Worm (Caenorhabditis elegans) whole organism, early embryonic: Measurements from ENCODE around the gene F44E5.1.

Experiments used
- B0310.2 ChIP-seq: sonication (generic microtip); optimal IDR thresholded peaks from 2 replicates; lab custom pipeline; 2016; ENCODE audit warnings: mild to moderate bottlenecking, missing genetic modification characterization, missing compliant biosample characterization
- aly-1 ChIP-seq: sonication (generic microtip); optimal IDR thresholded peaks from 2 replicates; lab custom pipeline; 2016; ENCODE audit warnings: missing genetic modification characterization, missing compliant biosample characterization
- ama-1 ChIP-seq: fragments of 150-350 bp; optimal IDR thresholded peaks from 2 replicates; lab custom pipeline; 2014
- ceh-36 ChIP-seq: sonication (generic microtip); optimal IDR thresholded peaks from 2 replicates; lab custom pipeline; 2016; ENCODE audit warnings: missing genetic modification characterization, inconsistent platforms, missing compliant biosample characterization
- ets-7 ChIP-seq: sonication (generic microtip); optimal IDR thresholded peaks from 2 replicates; lab custom pipeline; 2016; ENCODE audit warnings: missing genotype, missing genetic modification characterization, missing compliant biosample characterization
- flt-1 ChIP-seq: fragments of 200-800 bp; sonication (Bioruptor generic); IDR thresholded peaks from 2 replicates; pipeline ENCODE4 v1.3.6; 2022; ENCODE audit warnings: missing genetic modification characterization, missing compliant biosample characterization
- scrt-1 ChIP-seq: fragments of 200-800 bp; sonication (Bioruptor generic); IDR thresholded peaks from 2 replicates; pipeline ENCODE4 v1.3.6; 2022; ENCODE audit warnings: missing genetic modification characterization, missing compliant biosample characterization
- sea-1 ChIP-seq: fragments of 200-800 bp; sonication (Bioruptor generic); conservative IDR thresholded peaks from 2 replicates; pipeline ENCODE4 v1.3.6; 2022; ENCODE audit warnings: missing genetic modification characterization, missing compliant biosample characterization
- tbx-11 ChIP-seq: fragments of 200-800 bp; sonication (Bioruptor generic); IDR thresholded peaks from 2 replicates; pipeline ENCODE4 v1.3.6; 2022; ENCODE audit warnings: missing genetic modification characterization, missing compliant biosample characterization
- tbx-37 ChIP-seq: fragments of 200-800 bp; sonication (Bioruptor generic); conservative IDR thresholded peaks from 2 replicates; pipeline ENCODE4 v1.3.6; 2022; ENCODE audit warnings: missing genetic modification reagents, missing genetic modification characterization, missing compliant biosample characterization
- tra-4 ChIP-seq: sonication (generic microtip); optimal IDR thresholded peaks from 2 replicates; lab custom pipeline; 2017; ENCODE audit warnings: missing genetic modification characterization, missing compliant biosample characterization

DNA sequence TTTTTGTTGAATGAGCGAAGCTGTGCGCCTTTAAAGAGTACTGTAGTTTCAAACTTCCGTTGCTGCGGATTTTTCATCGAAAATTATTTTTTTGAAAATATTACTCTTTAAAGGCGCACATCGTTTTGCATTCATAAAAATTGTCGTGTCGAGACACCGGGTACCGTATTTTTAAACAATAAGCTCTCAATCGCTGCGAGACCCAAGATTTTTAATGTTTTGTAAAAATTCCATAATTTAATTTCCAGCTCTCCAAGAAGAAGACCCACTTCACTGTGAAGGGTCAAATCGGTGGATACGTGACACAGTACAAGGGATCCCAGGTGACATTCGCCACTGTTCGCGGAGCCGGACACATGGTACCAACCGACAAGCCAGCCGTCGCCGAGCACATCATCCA lies 32.0 kb downstream of the F44E5.1 start:
- TF ChIP-seq scrt-1 (GFP tag; lab: Robert Waterston, UW), result no peak
- TF ChIP-seq flt-1 (GFP tag; lab: Robert Waterston, UW), result no peak
- no peak for TF ChIP-seq tbx-37 (GFP tag; lab: Robert Waterston, UW)
- no peak for TF ChIP-seq sea-1 (GFP tag; lab: Robert Waterston, UW)
- TF ChIP-seq ama-1 (lab: Kevin White, UChicago), result no peak
- no peak for TF ChIP-seq ets-7
- TF ChIP-seq B0310.2, result no peak
- TF ChIP-seq aly-1 (tag; lab: Kevin White, UChicago), result no peak
- TF ChIP-seq tbx-11 (GFP tag; lab: Robert Waterston, UW), result no peak
- no peak for TF ChIP-seq ceh-36 (tag; lab: Kevin White, UChicago)
- TF ChIP-seq tra-4 (tag; lab: Kevin White, UChicago), result no peak
